Worm (Caenorhabditis elegans) whole organism, mixed stage, embryonic: ENCODE measurements around the gene srh-27.
A peak's percentile ranks its signal among the peaks of the same experiment; 100 is the strongest.

Experiments
- M03D4.4 ChIP-seq: sonication (generic microtip); optimal IDR thresholded peaks from 2 replicates; lab custom pipeline; 2017; ENCODE audit warnings: mild to moderate bottlenecking, missing genetic modification characterization, missing compliant biosample characterization
- bed-3 ChIP-seq: fragments of 200-800 bp; sonication (Bioruptor generic); optimal IDR thresholded peaks from 3 replicates; lab custom pipeline; 2018; ENCODE audit warnings: mild to moderate bottlenecking, missing genetic modification characterization, moderate library complexity, missing compliant biosample characterization
- ceh-39 ChIP-seq: fragments of 150-350 bp; optimal IDR thresholded peaks from 2 replicates; lab custom pipeline; 2014; ENCODE audit warnings: missing biosample characterization, missing genetic modification characterization
- ceh-43 ChIP-seq: fragments of 200-800 bp; sonication (Bioruptor generic); optimal IDR thresholded peaks from 2 replicates; lab custom pipeline; 2018; ENCODE audit warnings: mild to moderate bottlenecking, missing genetic modification characterization, moderate library complexity, missing compliant biosample characterization
- ceh-83 ChIP-seq: fragments of 200-800 bp; sonication (Bioruptor generic); optimal IDR thresholded peaks from 2 replicates; lab custom pipeline; 2018; ENCODE audit warnings: mild to moderate bottlenecking, missing genetic modification characterization, missing compliant biosample characterization
- ces-1 ChIP-seq: fragments of 150-350 bp; optimal IDR thresholded peaks from 2 replicates; lab custom pipeline; 2014; ENCODE audit warnings: missing biosample characterization, missing genetic modification reagents, missing genetic modification characterization
- cnd-1 ChIP-seq: fragments of 200-800 bp; sonication (Bioruptor generic); optimal IDR thresholded peaks from 2 replicates; lab custom pipeline; 2018; ENCODE audit warnings: mild to moderate bottlenecking, missing genetic modification characterization, missing compliant biosample characterization
- elt-1 ChIP-seq: sonication (generic microtip); optimal IDR thresholded peaks from 2 replicates; lab custom pipeline; 2017; ENCODE audit warnings: missing genetic modification characterization, mild to moderate bottlenecking, missing compliant biosample characterization, antibody characterized with exemption, moderate library complexity, borderline replicate concordance; ENCODE audit not compliant: insufficient read depth
- elt-3 ChIP-seq: fragments of 150-350 bp; optimal IDR thresholded peaks from 2 replicates; lab custom pipeline; 2014; ENCODE audit warnings: missing biosample characterization, missing genetic modification characterization
- flh-1 ChIP-seq: fragments of 200-800 bp; sonication (Bioruptor generic); optimal IDR thresholded peaks from 2 replicates; lab custom pipeline; 2018; ENCODE audit warnings: mild to moderate bottlenecking, missing genetic modification characterization, moderate library complexity, missing compliant biosample characterization
- ham-2 ChIP-seq: fragments of 200-800 bp; sonication (Bioruptor generic); optimal IDR thresholded peaks from 2 replicates; lab custom pipeline; 2018; ENCODE audit warnings: mild to moderate bottlenecking, missing genetic modification characterization, missing compliant biosample characterization
- hlh-1 ChIP-seq: fragments of 150-350 bp; optimal IDR thresholded peaks from 2 replicates; lab custom pipeline; 2014; ENCODE audit warnings: missing biosample characterization, missing genetic modification reagents, missing genetic modification characterization
- lin-13 ChIP-seq: fragments of 150-350 bp; optimal IDR thresholded peaks from 2 replicates; lab custom pipeline; 2014; ENCODE audit warnings: missing biosample characterization, missing genetic modification characterization
- lin-32 ChIP-seq: fragments of 200-800 bp; sonication (Bioruptor generic); optimal IDR thresholded peaks from 2 replicates; lab custom pipeline; 2018; ENCODE audit warnings: mild to moderate bottlenecking, missing genetic modification characterization, missing compliant biosample characterization
- lsy-2 ChIP-seq: fragments of 150-350 bp; optimal IDR thresholded peaks from 2 replicates; lab custom pipeline; 2014; ENCODE audit warnings: missing biosample characterization, missing genetic modification characterization
- mab-5 ChIP-seq: fragments of 150-350 bp; optimal IDR thresholded peaks from 2 replicates; lab custom pipeline; 2014; ENCODE audit warnings: missing biosample characterization, missing genetic modification characterization
- mep-1 ChIP-seq: fragments of 150-350 bp; optimal IDR thresholded peaks from 2 replicates; lab custom pipeline; 2017; ENCODE audit warnings: missing biosample characterization, missing genetic modification reagents, missing genetic modification characterization, inconsistent platforms
- nhr-237 ChIP-seq: fragments of 150-350 bp; optimal IDR thresholded peaks from 2 replicates; lab custom pipeline; 2014; ENCODE audit warnings: missing biosample characterization, missing genetic modification characterization
- nhr-28 ChIP-seq: fragments of 150-350 bp; optimal IDR thresholded peaks from 2 replicates; lab custom pipeline; 2014; ENCODE audit warnings: missing biosample characterization, missing genetic modification characterization
- pha-4 ChIP-seq: fragments of 150-350 bp; optimal IDR thresholded peaks from 2 replicates; lab custom pipeline; 2018; ENCODE audit warnings: missing biosample characterization, missing genetic modification reagents, missing genetic modification characterization
- snpc-4 ChIP-seq: fragments of 150-350 bp; optimal IDR thresholded peaks from 2 replicates; lab custom pipeline; 2014; ENCODE audit warnings: missing biosample characterization, missing genetic modification characterization
- sptf-1 ChIP-seq: sonication (generic microtip); optimal IDR thresholded peaks from 2 replicates; lab custom pipeline; 2017; ENCODE audit warnings: mild to moderate bottlenecking, missing genetic modification characterization, moderate library complexity, missing compliant biosample characterization
- unc-120 ChIP-seq: sonication (generic microtip); optimal IDR thresholded peaks from 2 replicates; lab custom pipeline; 2017; ENCODE audit warnings: missing genetic modification characterization, missing compliant biosample characterization; ENCODE audit not compliant: poor library complexity, severe bottlenecking
- unc-39 ChIP-seq: fragments of 150-350 bp; optimal IDR thresholded peaks from 2 replicates; lab custom pipeline; 2014; ENCODE audit warnings: missing biosample characterization, missing genetic modification characterization
- unc-62 ChIP-seq: fragments of 150-350 bp; optimal IDR thresholded peaks from 2 replicates; lab custom pipeline; 2014; ENCODE audit warnings: missing biosample characterization, missing genetic modification reagents, missing genetic modification characterization
- zip-8 ChIP-seq: fragments of 150-350 bp; optimal IDR thresholded peaks from 2 replicates; lab custom pipeline; 2014; ENCODE audit warnings: missing biosample characterization, missing genetic modification characterization
- ztf-11 ChIP-seq: fragments of 150-350 bp; optimal IDR thresholded peaks from 2 replicates; lab custom pipeline; 2014; ENCODE audit warnings: missing biosample characterization, missing genetic modification characterization

srh-27 gene

ce11 chrII:12471138-12471855 is 23.0 kb downstream of the srh-27 start, which contains the start of the genes F15A4.5 and phat-8:
Gene F15A4.5, minus strand, starts transcription at chrII:12471238.
Gene phat-8, plus strand, starts transcription at chrII:12471805.
- TF ChIP-seq elt-3 (tag; lab: Kevin White, UChicago) (no peak), ceh-83 (GFP tag; lab: Kevin White, UChicago) (no peak), unc-39 (tag; lab: Kevin White, UChicago) (no peak), nhr-28 (no peak), lin-32 (no peak), M03D4.4 (tag; lab: Kevin White, UChicago) (no peak), ceh-43 (GFP tag; lab: Kevin White, UChicago) (no peak), elt-1 (no peak), mab-5 (tag; lab: Kevin White, UChicago) (no peak), unc-120 (no peak), pha-4 (no peak)

DNA sequence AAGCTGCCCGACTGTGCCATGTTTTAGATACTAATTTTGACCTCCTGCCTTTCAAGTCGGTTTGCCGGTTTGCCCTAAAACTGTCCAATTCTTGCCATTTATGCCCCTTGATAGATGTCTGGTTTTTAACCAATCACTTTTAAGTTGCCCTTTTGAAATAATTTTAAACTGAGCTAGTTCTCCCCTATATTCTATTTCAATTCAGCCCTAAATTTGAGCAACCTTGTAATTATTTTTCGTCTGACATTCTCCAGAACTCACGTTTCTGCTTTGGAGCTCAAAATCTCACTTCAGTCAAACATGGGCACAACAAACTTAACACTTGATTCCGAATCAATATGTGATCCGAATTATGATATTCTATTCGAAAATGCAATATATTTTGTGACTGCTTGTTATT is 25.1 kb downstream of the srh-27 start, which contains the start of gene srg-17:
TSS of gene srg-17 (plus strand) at position 301 of the 400 bp plus-strand sequence.
- TF ChIP-seq snpc-4 (tag; lab: Kevin White, UChicago), result no peak
- TF ChIP-seq pha-4, result no peak
- TF ChIP-seq elt-3 (tag; lab: Kevin White, UChicago), result no peak
- no peak for TF ChIP-seq ztf-11 (tag; lab: Kevin White, UChicago)
- TF ChIP-seq ceh-83 (GFP tag; lab: Kevin White, UChicago), result no peak
- no peak for TF ChIP-seq sptf-1 (tag; lab: Kevin White, UChicago)
- no peak for TF ChIP-seq M03D4.4 (tag; lab: Kevin White, UChicago)
- TF ChIP-seq ces-1, result no peak
- TF ChIP-seq cnd-1 (tag; lab: Kevin White, UChicago), result no peak
- TF ChIP-seq mep-1, result no peak
- no peak for TF ChIP-seq elt-1
- TF ChIP-seq, all 35 proteins: peak for 0

ce11 chrII:12480811-12481210 is 32.5 kb downstream of the srh-27 start, which contains the start of gene arrd-9:
Gene arrd-9, minus strand, starts transcription at chrII:12480911.
- TF ChIP-seq nhr-237 (tag; lab: Kevin White, UChicago), result no peak
- no peak for TF ChIP-seq unc-120
- no peak for TF ChIP-seq ceh-39 (tag; lab: Kevin White, UChicago)
- TF ChIP-seq elt-1, result no peak
- TF ChIP-seq, all 35 proteins: peak for 0

- TF ChIP-seq lin-13 (tag; lab: Kevin White, UChicago) (no peak), bed-3 (GFP tag; lab: Kevin White, UChicago) (no peak), ceh-39 (tag; lab: Kevin White, UChicago) (no peak), mep-1 (no peak), cnd-1 (tag; lab: Kevin White, UChicago) (no peak), ham-2 (no peak), sptf-1 (tag; lab: Kevin White, UChicago) (no peak)
Measured at ce11 chrII:12481645-12482044, 33.3 kb downstream of the srh-27 start.

ce11 chrII:12482622-12483021 is 34.3 kb downstream of the srh-27 start, which contains the start of gene fbxb-102:
Gene fbxb-102, plus strand, starts transcription at chrII:12482922.
- no peak for TF ChIP-seq hlh-1
- peak; percentile 44 for TF ChIP-seq zip-8 (tag; lab: Kevin White, UChicago)

- no peak for TF ChIP-seq ceh-43 (GFP tag; lab: Kevin White, UChicago)
- TF ChIP-seq ceh-83 (GFP tag; lab: Kevin White, UChicago), result no peak
- TF ChIP-seq M03D4.4 (tag; lab: Kevin White, UChicago), result no peak
- no peak for TF ChIP-seq flh-1 (GFP tag; lab: Kevin White, UChicago)
- no peak for TF ChIP-seq elt-3 (tag; lab: Kevin White, UChicago)
- TF ChIP-seq lsy-2 (tag; lab: Kevin White, UChicago), result no peak
- no peak for TF ChIP-seq unc-62 (GFP tag; lab: Kevin White, UChicago)
- TF ChIP-seq elt-1, result no peak
- TF ChIP-seq pha-4, result no peak
- no peak for TF ChIP-seq ham-2
- no peak for TF ChIP-seq unc-39 (tag; lab: Kevin White, UChicago)
Measured at ce11 chrII:12485060-12485459, 36.7 kb downstream of the srh-27 start, which contains the start of gene F15A4.10. Gene F15A4.10, minus strand, starts transcription at chrII:12485160.
